ENCODE assay signal across 2 worm cellular contexts in the genomic region with DNA sequence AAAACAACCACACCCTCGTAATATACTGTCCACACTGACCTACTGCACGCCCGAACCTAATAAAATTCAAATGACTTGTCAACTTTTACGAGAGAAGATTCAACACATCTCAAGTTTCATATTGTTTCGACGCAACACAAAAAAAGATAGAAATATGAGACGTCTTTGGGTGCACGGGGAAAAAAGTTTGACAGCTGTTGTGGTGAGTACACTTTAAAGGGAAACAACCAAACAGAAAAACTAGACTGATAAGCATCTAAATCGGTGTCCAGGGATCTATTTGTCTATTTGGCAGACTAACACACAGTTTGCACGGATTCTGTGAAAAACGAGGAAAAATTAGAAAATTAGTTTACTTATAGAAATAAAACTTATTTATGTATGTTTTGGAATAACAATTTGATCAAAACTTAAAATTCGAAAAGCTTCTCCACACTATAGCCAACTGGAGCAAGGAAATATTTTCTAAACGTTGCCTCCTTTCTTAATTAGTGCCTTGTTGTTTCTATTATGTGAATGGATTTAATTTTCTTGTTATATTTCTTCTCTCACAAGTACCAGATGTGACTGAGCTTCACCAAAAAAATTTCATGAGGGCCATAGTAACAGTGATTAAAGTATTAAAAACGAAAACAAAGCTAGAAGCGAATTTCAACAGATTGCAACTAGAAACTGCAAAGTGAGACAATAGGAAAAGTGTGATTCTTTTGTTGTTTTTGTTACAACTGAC.
TF ChIP-seq lines count a peak whose summit lies in the region.

No protein-coding gene starts in this region.

TF ChIP-seq in whole organism, L1 larva, 84 proteins besides CTCF, POLR2A, EP300 and RAD21 (continued from another document):
- TF ChIP-seq dsc-1 (tag; optimal IDR thresholded peaks at IDR 0.05; lab: Kevin White, UChicago) (peak; percentile 90), lin-13 (GFP tag; optimal IDR thresholded peaks at IDR 0.05; lab: Kevin White, UChicago) (no peak), lsy-2 (tag; optimal IDR thresholded peaks at IDR 0.05; lab: Kevin White, UChicago) (peak in 1 of 2 experiments; percentile 20), mdl-1 (tag; optimal IDR thresholded peaks at IDR 0.05; lab: Kevin White, UChicago) (no peak), fkh-8 (tag; optimal IDR thresholded peaks at IDR 0.05; lab: Kevin White, UChicago) (no peak), skn-1 (tag; optimal IDR thresholded peaks at IDR 0.05; lab: Kevin White, UChicago) (no peak), nhr-20 (tag; optimal IDR thresholded peaks at IDR 0.05; lab: Kevin White, UChicago) (no peak), mef-2 (tag; optimal IDR thresholded peaks at IDR 0.05; lab: Kevin White, UChicago) (no peak), F16B12.6 (tag; optimal IDR thresholded peaks at IDR 0.05; lab: Kevin White, UChicago) (no peak), aha-1 (tag; optimal IDR thresholded peaks at IDR 0.05; lab: Kevin White, UChicago) (no peak), tbx-2 (tag; optimal IDR thresholded peaks at IDR 0.05; lab: Kevin White, UChicago) (no peak), blmp-1 (tag; optimal IDR thresholded peaks at IDR 0.05; lab: Kevin White, UChicago) (peak; percentile 37), efl-1 (optimal IDR thresholded peaks at IDR 0.05; lab: Kevin White, UChicago) (no peak), efl-1 (GFP tag; optimal IDR thresholded peaks at IDR 0.05 in 1 of 2; lab: Kevin White, UChicago) (peak in 1 of 2 experiments; percentile 67), nhr-76 (tag; optimal IDR thresholded peaks at IDR 0.05; lab: Kevin White, UChicago) (no peak), elt-2 (tag; optimal IDR thresholded peaks at IDR 0.05; lab: Kevin White, UChicago) (no peak), nhr-237 (tag; optimal IDR thresholded peaks at IDR 0.05; lab: Kevin White, UChicago) (no peak), fkh-4 (tag; optimal IDR thresholded peaks at IDR 0.05; lab: Kevin White, UChicago; ENCODE audit: borderline replicate concordance) (peak; percentile 76), ztf-11 (tag; optimal IDR thresholded peaks at IDR 0.05; lab: Kevin White, UChicago) (no peak)

TF ChIP-seq in whole organism, L3 larva, 47 proteins besides CTCF, POLR2A, EP300 and RAD21 (continued from another document):
- TF ChIP-seq elt-2 (tag; optimal IDR thresholded peaks at IDR 0.05; lab: Kevin White, UChicago): no peak
- no peak for TF ChIP-seq nhr-12 (tag; optimal IDR thresholded peaks at IDR 0.05; lab: Kevin White, UChicago)
- no peak for TF ChIP-seq ZK546.5 (tag; optimal IDR thresholded peaks at IDR 0.05; lab: Kevin White, UChicago)
- TF ChIP-seq daf-12 (tag; optimal IDR thresholded peaks at IDR 0.05; lab: Kevin White, UChicago): no peak
- no peak for TF ChIP-seq skn-1 (tag; optimal IDR thresholded peaks at IDR 0.05; lab: Kevin White, UChicago)
- TF ChIP-seq nhr-28 (tag; optimal IDR thresholded peaks at IDR 0.05; lab: Kevin White, UChicago): no peak
- TF ChIP-seq unc-62 (GFP tag; optimal IDR thresholded peaks at IDR 0.05; lab: Kevin White, UChicago): peak; percentile 7
TF ChIP-seq in whole organism, L3 larva: peak in this region for 3.
